Worm (Caenorhabditis elegans) whole organism, L4/young adult: Measurements from ENCODE around the gene nphp-4.

Experiments used
- W03F9.2 ChIP-seq: fragments of 150-350 bp; optimal IDR thresholded peaks from 2 replicates; lab custom pipeline; 2014; ENCODE audit warnings: missing biosample characterization, missing genetic modification characterization
- dao-5 ChIP-seq: sonication (generic microtip); optimal IDR thresholded peaks from 2 replicates; lab custom pipeline; 2016; ENCODE audit warnings: missing genotype, missing genetic modification characterization, moderate library complexity, missing compliant biosample characterization
- him-1 ChIP-seq: sonication (generic microtip); optimal IDR thresholded peaks from 2 replicates; lab custom pipeline; 2016; ENCODE audit warnings: missing genotype, missing genetic modification reagents, missing genetic modification characterization, missing compliant biosample characterization

DNA sequence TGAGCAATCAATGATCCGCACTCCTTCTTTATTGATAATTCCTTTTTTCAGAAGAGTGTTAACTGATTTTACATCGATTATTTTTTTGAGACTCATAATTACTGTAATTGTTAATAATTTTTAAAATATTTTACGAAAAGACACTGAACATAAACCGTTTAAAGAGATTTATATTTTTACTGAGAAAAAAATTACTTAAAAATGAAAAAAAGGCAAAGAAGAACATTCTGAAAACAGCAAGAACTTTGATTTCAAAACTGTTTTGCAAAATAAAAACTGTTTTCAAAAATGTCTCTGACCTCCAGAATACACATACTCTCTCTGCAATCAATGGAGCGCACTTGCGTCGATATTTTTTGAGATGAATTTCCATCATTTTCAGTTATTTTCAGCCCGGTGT, 16.6 kb downstream of the nphp-4 start, which contains the start of the genes mpst-1 and D2023.6:
- TF ChIP-seq dao-5 (no peak), him-1 (tag; lab: Kevin White, UChicago) (no peak), W03F9.2 (tag; lab: Kevin White, UChicago) (no peak)
